Worm (Caenorhabditis elegans): ENCODE measurements around the gene srx-110.

- TF ChIP-seq nfya-1 (tag; optimal IDR thresholded peaks at IDR 0.05; ENCODE audit: borderline replicate concordance, insufficient read depth), result no peak
- no peak for TF ChIP-seq ztf-22 (GFP tag; optimal IDR thresholded peaks at IDR 0.05)
- TF ChIP-seq C06A6.2 (GFP tag; conservative IDR thresholded peaks at IDR 0.05), result no peak
- TF ChIP-seq sdz-38 (tag; optimal IDR thresholded peaks at IDR 0.05), result no peak
These were observed 49.6 kb upstream of the srx-110 start, which contains the start of gene F19B10.4 for ce11 chrII:3659776-3660175.
